Worm (Caenorhabditis elegans) whole organism, L1 larva: ENCODE measurements around the gene cdc-73.

Experiments
- C04F5.9 ChIP-seq: sonication (generic microtip); optimal IDR thresholded peaks from 2 replicates; lab custom pipeline; 2016; ENCODE audit warnings: missing genetic modification characterization, missing compliant biosample characterization
- C34B4.2 ChIP-seq: sonication (generic microtip); optimal IDR thresholded peaks from 2 replicates; lab custom pipeline; 2017; ENCODE audit warnings: mild to moderate bottlenecking, missing genetic modification characterization, missing compliant biosample characterization
- F16B12.6 ChIP-seq: fragments of 150-350 bp; optimal IDR thresholded peaks from 2 replicates; lab custom pipeline; 2014; ENCODE audit warnings: missing biosample characterization, missing genetic modification characterization
- Y116A8C.19 ChIP-seq: sonication (generic microtip); optimal IDR thresholded peaks from 2 replicates; lab custom pipeline; 2016; ENCODE audit warnings: missing compliant biosample characterization, missing genetic modification characterization, borderline replicate concordance
- alr-1 ChIP-seq: fragments of 200-800 bp; sonication (Bioruptor generic); optimal IDR thresholded peaks from 2 replicates; lab custom pipeline; 2018; ENCODE audit warnings: borderline replicate concordance, mild to moderate bottlenecking, missing genetic modification characterization, missing compliant biosample characterization
- aly-2 ChIP-seq: fragments of 150-350 bp; optimal IDR thresholded peaks from 2 replicates; lab custom pipeline; 2014; ENCODE audit warnings: missing biosample characterization, missing genetic modification characterization
- blmp-1 ChIP-seq: fragments of 150-350 bp; optimal IDR thresholded peaks from 2 replicates; lab custom pipeline; 2014; ENCODE audit warnings: missing biosample characterization, missing genetic modification characterization
- ceh-63 ChIP-seq: fragments of 200-800 bp; sonication (Bioruptor generic); optimal IDR thresholded peaks from 2 replicates; lab custom pipeline; 2018; ENCODE audit warnings: mild to moderate bottlenecking, missing genetic modification characterization, missing compliant biosample characterization
- ceh-82 ChIP-seq, 3 experiments: fragments of 150-350 bp in 1 of 3; sonication (generic microtip) in 2 of 3; optimal IDR thresholded peaks; 2 replicates each; lab custom pipeline; 2014 to 2017; ENCODE audit warnings: missing biosample characterization in 3 of 3, missing genetic modification characterization in 3 of 3
- ceh-88 ChIP-seq: fragments of 200-800 bp; sonication (Bioruptor generic); IDR thresholded peaks from 2 replicates; pipeline ENCODE4 v1.3.6; 2022; ENCODE audit warnings: missing genetic modification characterization, missing compliant biosample characterization
- ces-1 ChIP-seq: fragments of 150-350 bp; optimal IDR thresholded peaks from 2 replicates; lab custom pipeline; 2014; ENCODE audit warnings: missing biosample characterization, missing genetic modification reagents, missing genetic modification characterization
- dpl-1 ChIP-seq, 3 experiments: fragments of 150-350 bp in 2 of 3; sonication (generic microtip) in 1 of 3; optimal IDR thresholded peaks; 2 replicates each; lab custom pipeline; 2014 to 2017; ENCODE audit warnings: missing biosample characterization in 3 of 3, missing genetic modification characterization in 3 of 3, missing genetic modification reagents in 3 of 3
- efl-1 ChIP-seq, 4 experiments: fragments of 150-350 bp; optimal IDR thresholded peaks in 3 of 4; peaks in 1 of 4; 1 replicate in 1 of 4; 2 replicates in 3 of 4; lab custom pipeline; 2014; ENCODE audit warnings: missing biosample characterization in 2 of 4, missing genetic modification characterization in 2 of 4, missing genetic modification reagents in 2 of 4
- efl-3 ChIP-seq: fragments of 200-800 bp; sonication (Bioruptor generic); optimal IDR thresholded peaks from 2 replicates; lab custom pipeline; 2018; ENCODE audit warnings: mild to moderate bottlenecking, missing genetic modification characterization, missing compliant biosample characterization
- egl-13 ChIP-seq: sonication (generic microtip); optimal IDR thresholded peaks from 2 replicates; lab custom pipeline; 2016; ENCODE audit warnings: missing genotype, missing genetic modification reagents, missing genetic modification characterization, missing compliant biosample characterization
- elt-2 ChIP-seq: sonication (generic microtip); optimal IDR thresholded peaks from 2 replicates; lab custom pipeline; 2016; ENCODE audit warnings: missing genetic modification characterization, mild to moderate bottlenecking, inconsistent platforms, missing compliant biosample characterization, missing genetic modification reagents
- fkh-4 ChIP-seq: sonication (generic microtip); optimal IDR thresholded peaks from 2 replicates; lab custom pipeline; 2016; ENCODE audit warnings: missing compliant biosample characterization, missing genetic modification characterization, borderline replicate concordance
- grh-1 ChIP-seq: fragments of 200-800 bp; sonication (Bioruptor generic); IDR thresholded peaks from 2 replicates; pipeline ENCODE4 v1.3.6; 2022; ENCODE audit warnings: missing genetic modification reagents, missing genetic modification characterization, missing compliant biosample characterization
- hlh-4 ChIP-seq: sonication (generic microtip); optimal IDR thresholded peaks from 2 replicates; lab custom pipeline; 2016; ENCODE audit warnings: mild to moderate bottlenecking, missing genetic modification characterization, missing compliant biosample characterization
- hpl-2 ChIP-seq: fragments of 150-350 bp; optimal IDR thresholded peaks from 2 replicates; lab custom pipeline; 2014; ENCODE audit warnings: missing biosample characterization, missing genetic modification reagents, missing genetic modification characterization
- irx-1 ChIP-seq: sonication (generic microtip); optimal IDR thresholded peaks from 2 replicates; lab custom pipeline; 2016; ENCODE audit warnings: missing genetic modification characterization, missing compliant biosample characterization
- lin-15B ChIP-seq: fragments of 150-350 bp; sonication (generic microtip); optimal IDR thresholded peaks from 3 replicates; lab custom pipeline; 2014; ENCODE audit warnings: missing biosample characterization, missing genetic modification characterization
- lin-39 ChIP-seq: fragments of 150-350 bp; optimal IDR thresholded peaks from 2 replicates; lab custom pipeline; 2014; ENCODE audit warnings: missing biosample characterization, missing genetic modification reagents, missing genetic modification characterization
- lir-3 ChIP-seq: sonication (generic microtip); optimal IDR thresholded peaks from 2 replicates; lab custom pipeline; 2016; ENCODE audit warnings: mild to moderate bottlenecking, missing genetic modification characterization, moderate library complexity, missing compliant biosample characterization; ENCODE audit not compliant: poor library complexity
- lsy-2 ChIP-seq, 2 experiments: fragments of 150-350 bp; optimal IDR thresholded peaks; 2 replicates each; lab custom pipeline; 2014; ENCODE audit warnings: missing biosample characterization in 2 of 2, missing genetic modification characterization in 2 of 2
- mab-9 ChIP-seq: fragments of 200-800 bp; sonication (Bioruptor generic); IDR thresholded peaks from 2 replicates; pipeline ENCODE4 v1.3.6; 2022; ENCODE audit warnings: missing genetic modification reagents, missing genetic modification characterization, missing compliant biosample characterization
- mdl-1 ChIP-seq, 2 experiments: fragments of 150-350 bp; optimal IDR thresholded peaks; 2 replicates each; lab custom pipeline; 2014 to 2017; ENCODE audit warnings: missing biosample characterization in 2 of 2, missing genetic modification characterization in 2 of 2, inconsistent platforms in 1 of 2
- mef-2 ChIP-seq: fragments of 150-350 bp; optimal IDR thresholded peaks from 2 replicates; lab custom pipeline; 2014; ENCODE audit warnings: missing biosample characterization, missing genetic modification characterization
- nhr-12 ChIP-seq: sonication (generic microtip); optimal IDR thresholded peaks from 2 replicates; lab custom pipeline; 2017; ENCODE audit warnings: missing biosample characterization, missing genetic modification characterization
- nhr-19 ChIP-seq: fragments of 200-800 bp; sonication (Bioruptor generic); conservative IDR thresholded peaks from 2 replicates; pipeline ENCODE4 v1.3.6; 2022; ENCODE audit warnings: missing genetic modification characterization, missing compliant biosample characterization
- nhr-237 ChIP-seq: fragments of 150-350 bp; optimal IDR thresholded peaks from 2 replicates; lab custom pipeline; 2014; ENCODE audit warnings: missing biosample characterization, missing genetic modification characterization
- nhr-28 ChIP-seq: fragments of 150-350 bp; optimal IDR thresholded peaks from 2 replicates; lab custom pipeline; 2014; ENCODE audit warnings: missing biosample characterization, missing genetic modification characterization
- nhr-71 ChIP-seq: sonication (generic microtip); optimal IDR thresholded peaks from 2 replicates; lab custom pipeline; 2016; ENCODE audit warnings: mild to moderate bottlenecking, missing genetic modification characterization, moderate library complexity, missing compliant biosample characterization
- nhr-76 ChIP-seq: sonication (generic microtip); optimal IDR thresholded peaks from 2 replicates; lab custom pipeline; 2017; ENCODE audit warnings: missing biosample characterization, missing genetic modification characterization
- nhr-77 ChIP-seq: fragments of 150-350 bp; optimal IDR thresholded peaks from 2 replicates; lab custom pipeline; 2014; ENCODE audit warnings: missing biosample characterization, missing genetic modification characterization
- nhr-84 ChIP-seq: sonication (generic microtip); optimal IDR thresholded peaks from 2 replicates; lab custom pipeline; 2017; ENCODE audit warnings: missing biosample characterization, missing genetic modification characterization
- nhr-90 ChIP-seq: sonication (generic microtip); optimal IDR thresholded peaks from 2 replicates; lab custom pipeline; 2016; ENCODE audit warnings: mild to moderate bottlenecking, missing genetic modification characterization, missing compliant biosample characterization; ENCODE audit not compliant: poor library complexity
- pax-3 ChIP-seq: fragments of 200-800 bp; sonication (Bioruptor generic); optimal IDR thresholded peaks from 2 replicates; lab custom pipeline; 2018; ENCODE audit warnings: mild to moderate bottlenecking, missing genetic modification characterization, moderate library complexity, missing compliant biosample characterization
- pqm-1 ChIP-seq: sonication (generic microtip); optimal IDR thresholded peaks from 3 replicates; lab custom pipeline; 2017; ENCODE audit warnings: missing biosample characterization, missing genetic modification characterization
- rnt-1 ChIP-seq: sonication (generic microtip); optimal IDR thresholded peaks from 2 replicates; lab custom pipeline; 2016; ENCODE audit warnings: mild to moderate bottlenecking, missing genetic modification characterization, moderate library complexity, missing compliant biosample characterization
- snpc-4 ChIP-seq: fragments of 150-350 bp; optimal IDR thresholded peaks from 2 replicates; lab custom pipeline; 2014; ENCODE audit warnings: missing biosample characterization, missing genetic modification characterization
- snu-23 ChIP-seq: sonication (generic microtip); optimal IDR thresholded peaks from 2 replicates; lab custom pipeline; 2016; ENCODE audit warnings: missing genetic modification characterization, missing compliant biosample characterization
- sup-37 ChIP-seq: fragments of 200-800 bp; sonication (Bioruptor generic); optimal IDR thresholded peaks from 2 replicates; lab custom pipeline; 2018; ENCODE audit warnings: mild to moderate bottlenecking, missing genetic modification characterization, missing compliant biosample characterization
- swsn-7 ChIP-seq: sonication (generic microtip); optimal IDR thresholded peaks from 2 replicates; lab custom pipeline; 2016; ENCODE audit warnings: missing genetic modification characterization, missing compliant biosample characterization
- tbx-2 ChIP-seq: sonication (generic microtip); optimal IDR thresholded peaks from 2 replicates; lab custom pipeline; 2016; ENCODE audit warnings: missing genetic modification characterization, missing compliant biosample characterization
- tlp-1 ChIP-seq: fragments of 150-350 bp; optimal IDR thresholded peaks from 2 replicates; lab custom pipeline; 2014; ENCODE audit warnings: missing biosample characterization, missing genetic modification characterization
- unc-30 ChIP-seq: sonication (generic microtip); optimal IDR thresholded peaks from 2 replicates; lab custom pipeline; 2017; ENCODE audit warnings: missing biosample characterization, missing genetic modification characterization
- unc-62 ChIP-seq: fragments of 150-350 bp; optimal IDR thresholded peaks from 2 replicates; lab custom pipeline; 2014; ENCODE audit warnings: missing biosample characterization, missing genetic modification reagents, missing genetic modification characterization
- unc-86 ChIP-seq: sonication (generic microtip); optimal IDR thresholded peaks from 2 replicates; lab custom pipeline; 2016; ENCODE audit warnings: missing genetic modification characterization, missing compliant biosample characterization
- unc-98 ChIP-seq: fragments of 200-800 bp; sonication (Bioruptor generic); IDR thresholded peaks from 2 replicates; pipeline ENCODE4 v1.3.6; 2022; ENCODE audit warnings: missing genetic modification characterization, missing compliant biosample characterization
- zag-1 ChIP-seq: fragments of 150-350 bp; optimal IDR thresholded peaks from 2 replicates; lab custom pipeline; 2014; ENCODE audit warnings: missing biosample characterization, missing genetic modification characterization
- zip-4 ChIP-seq: fragments of 200-800 bp; sonication (Bioruptor generic); optimal IDR thresholded peaks from 2 replicates; lab custom pipeline; 2018; ENCODE audit warnings: mild to moderate bottlenecking, missing genetic modification characterization, moderate library complexity, missing compliant biosample characterization
- ztf-4 ChIP-seq: fragments of 150-350 bp; optimal IDR thresholded peaks from 2 replicates; lab custom pipeline; 2014; ENCODE audit warnings: missing biosample characterization, missing genetic modification characterization

cdc-73 gene

ce11 chrIV:4034883-4035282 lies 7.5 kb upstream of the cdc-73 start, which contains the start of gene hlh-30 (continued):
- TF ChIP-seq grh-1 (GFP tag; lab: Robert Waterston, UW) (no peak), nhr-19 (GFP tag; lab: Robert Waterston, UW) (0 out of 2 replicates have a peak, but pooled peaks have one; percentile 9), nhr-90 (tag; lab: Kevin White, UChicago) (no peak), zag-1 (tag; lab: Kevin White, UChicago) (no peak), tlp-1 (tag; lab: Kevin White, UChicago) (no peak), pqm-1 (tag; lab: Kevin White, UChicago) (no peak), aly-2 (tag; lab: Kevin White, UChicago) (no peak), rnt-1 (tag; lab: Kevin White, UChicago) (no peak), sup-37 (GFP tag; lab: Kevin White, UChicago) (no peak), nhr-76 (tag; lab: Kevin White, UChicago) (no peak), efl-1 (optimal IDR thresholded peaks at IDR 0.05; lab: Kevin White, UChicago) (peak; percentile 49 to 51), efl-1 (GFP tag; optimal IDR thresholded peaks at IDR 0.05 in 1 of 2; lab: Kevin White, UChicago) (peak; percentile 11 to 88), snu-23 (peak; percentile 29), pax-3 (tag; lab: Kevin White, UChicago) (no peak), C04F5.9 (tag; lab: Kevin White, UChicago) (no peak), F16B12.6 (no peak), nhr-77 (tag; lab: Kevin White, UChicago) (no peak), mef-2 (peak; percentile 15), ceh-63 (GFP tag; lab: Kevin White, UChicago) (no peak), ztf-4 (tag; lab: Kevin White, UChicago) (no peak), lin-15B (no peak), lin-39 (tag; lab: Kevin White, UChicago) (no peak), ceh-88 (GFP tag; lab: Robert Waterston, UW) (no peak), nhr-71 (tag; lab: Kevin White, UChicago) (peak; percentile 71), nhr-12 (no peak), irx-1 (tag; lab: Kevin White, UChicago) (no peak), nhr-237 (tag; lab: Kevin White, UChicago) (no peak), hpl-2 (no peak), unc-98 (GFP tag; lab: Robert Waterston, UW) (no peak), unc-30 (tag; lab: Kevin White, UChicago) (no peak), hlh-4 (tag; lab: Kevin White, UChicago) (no peak), unc-86 (peak; percentile 69), dpl-1 (GFP tag; optimal IDR thresholded peaks at IDR 0.05; lab: Kevin White, UChicago) (peak in 1 of 3 experiments; percentile 30), fkh-4 (tag; lab: Kevin White, UChicago) (no peak), efl-3 (no peak), tbx-2 (tag; lab: Kevin White, UChicago) (peak; percentile 73), ceh-82 (tag; optimal IDR thresholded peaks at IDR 0.05; lab: Kevin White, UChicago) (peak; percentile 5 to 80 (median 23)), nhr-28 (no peak), blmp-1 (no peak), zip-4 (GFP tag; lab: Kevin White, UChicago) (no peak), mdl-1 (tag; optimal IDR thresholded peaks at IDR 0.05; lab: Kevin White, UChicago) (no peak), nhr-84 (no peak), swsn-7 (tag; lab: Kevin White, UChicago) (peak; percentile 49), C34B4.2 (tag; lab: Kevin White, UChicago) (no peak), Y116A8C.19 (no peak), lir-3 (tag; lab: Kevin White, UChicago) (no peak), unc-62 (GFP tag; lab: Kevin White, UChicago) (no peak), elt-2 (tag; lab: Kevin White, UChicago) (no peak), alr-1 (tag; lab: Kevin White, UChicago) (no peak), egl-13 (peak; percentile 78), snpc-4 (tag; lab: Kevin White, UChicago) (no peak), lsy-2 (tag; optimal IDR thresholded peaks at IDR 0.05; lab: Kevin White, UChicago) (peak; percentile 40 to 54), ces-1 (GFP tag; lab: Kevin White, UChicago) (no peak), mab-9 (GFP tag; lab: Robert Waterston, UW) (no peak)
